Worm (Caenorhabditis elegans): Measurements from ENCODE around the gene C34F6.5.
A peak's percentile ranks its signal among the peaks of the same experiment; 100 is the strongest.

Gene C34F6.5

DNA sequence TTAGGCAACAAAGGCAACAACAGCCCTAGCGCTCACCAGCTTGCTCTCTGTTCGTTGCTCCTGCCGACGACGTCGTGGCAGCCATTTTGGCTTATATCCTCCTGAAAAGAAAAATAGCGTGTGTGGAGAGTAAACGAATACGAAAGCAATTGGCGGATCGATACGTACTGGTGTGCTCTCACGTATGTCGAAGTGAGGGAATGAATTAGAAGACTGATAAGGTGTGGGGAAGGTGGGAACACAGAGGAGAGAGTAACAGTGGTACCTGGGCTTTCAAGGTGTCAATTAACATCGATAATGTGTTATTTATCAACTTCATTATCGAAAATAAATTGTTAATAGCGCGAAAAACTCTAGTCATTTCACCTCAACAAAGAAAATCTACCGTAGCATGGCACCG is at the start of gene C34F6.5:
Gene C34F6.5, minus strand, starts transcription at position 101 of the 400 bp plus-strand sequence.
- TF ChIP-seq ets-7 (tag; optimal IDR thresholded peaks at IDR 0.05) = no peak
- no peak for TF ChIP-seq F13C5.2 (tag; optimal IDR thresholded peaks at IDR 0.05)
- TF ChIP-seq scrt-1 (GFP tag; IDR thresholded peaks at IDR 0.05) = no peak
- TF ChIP-seq aly-1 (tag; optimal IDR thresholded peaks at IDR 0.05) = no peak
- no peak for TF ChIP-seq tbx-37 (GFP tag; conservative IDR thresholded peaks at IDR 0.05)
- TF ChIP-seq ceh-36 (tag; optimal IDR thresholded peaks at IDR 0.05) = no peak
- TF ChIP-seq B0310.2 (tag; optimal IDR thresholded peaks at IDR 0.05) = no peak
- no peak for TF ChIP-seq flt-1 (GFP tag; IDR thresholded peaks at IDR 0.05)
- no peak for TF ChIP-seq tra-4 (tag; optimal IDR thresholded peaks at IDR 0.05)
- no peak for TF ChIP-seq hnd-1 (tag; optimal IDR thresholded peaks at IDR 0.05)
- TF ChIP-seq hmbx-1 (tag; optimal IDR thresholded peaks at IDR 0.05) = no peak
- TF ChIP-seq sea-1 (GFP tag; conservative IDR thresholded peaks at IDR 0.05) = no peak
- no peak for TF ChIP-seq ama-1 (optimal IDR thresholded peaks at IDR 0.05)
- TF ChIP-seq hmg-4 (GFP tag; optimal IDR thresholded peaks at IDR 0.05) = no peak
- no peak for TF ChIP-seq tbx-11 (GFP tag; IDR thresholded peaks at IDR 0.05)
- TF ChIP-seq ceh-13 (GFP tag; optimal IDR thresholded peaks at IDR 0.05) = no peak
- no peak for TF ChIP-seq pes-1 (GFP tag; IDR thresholded peaks at IDR 0.05)

DNA sequence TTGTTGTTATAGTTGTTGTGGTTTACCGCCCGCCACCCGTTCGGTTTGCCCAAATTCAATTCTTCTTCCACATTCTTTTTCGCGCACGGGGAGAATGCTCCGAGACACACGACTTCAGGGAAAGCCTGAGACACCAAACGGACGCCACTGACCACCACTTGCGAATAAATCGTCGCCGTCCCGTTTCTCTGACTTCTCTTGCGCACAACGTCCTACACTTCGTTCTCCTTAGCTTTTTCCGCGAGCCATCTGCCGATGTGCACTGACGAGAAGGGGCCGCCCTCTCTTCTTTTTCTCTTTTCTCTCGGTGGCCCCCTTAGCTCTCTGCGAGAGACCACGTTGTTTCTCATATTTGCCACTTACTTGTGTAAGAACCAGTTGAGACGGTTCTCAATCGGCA is 48.4 kb upstream of the C34F6.5 start, which contains the start of gene C03A3.1:
Gene C03A3.1, plus strand, starts transcription at position 291 of the 400 bp plus-strand sequence.
- TF ChIP-seq F13C5.2 (tag; optimal IDR thresholded peaks at IDR 0.05) (peak; percentile 51), hmg-4 (GFP tag; optimal IDR thresholded peaks at IDR 0.05) (peak; percentile 62), ceh-36 (tag; optimal IDR thresholded peaks at IDR 0.05) (peak; percentile 41), scrt-1 (GFP tag; IDR thresholded peaks at IDR 0.05) (peak; percentile 43; the same call in 1 of the 2 replicates), tbx-11 (GFP tag; IDR thresholded peaks at IDR 0.05) (no peak), pes-1 (GFP tag; IDR thresholded peaks at IDR 0.05) (no peak)

DNA sequence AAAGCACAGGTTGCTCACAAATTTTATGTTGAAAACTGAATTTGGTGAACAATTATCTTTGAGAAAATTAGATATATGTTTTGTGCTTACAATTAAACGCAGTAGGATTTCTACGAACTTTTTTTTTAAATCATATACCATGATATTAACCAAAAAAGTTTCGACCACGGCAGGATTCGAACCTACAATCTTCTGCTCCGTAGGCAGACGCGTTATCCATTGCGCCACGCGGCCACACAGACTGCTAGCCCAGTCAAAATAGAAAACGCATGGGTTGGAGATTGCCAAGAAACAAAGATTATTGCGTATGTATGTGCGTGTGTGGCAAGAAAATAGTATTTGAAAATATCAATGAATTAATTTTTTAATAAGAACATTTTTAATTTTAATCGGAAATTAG is 43.7 kb upstream of the C34F6.5 start:
- TF ChIP-seq hmbx-1 (tag; optimal IDR thresholded peaks at IDR 0.05) = peak; percentile 35
- TF ChIP-seq tbx-37 (GFP tag; conservative IDR thresholded peaks at IDR 0.05) = peak; percentile 68; the same call in 1 of the 2 replicates
- peak; percentile 86 for TF ChIP-seq tbx-11 (GFP tag; IDR thresholded peaks at IDR 0.05)
- TF ChIP-seq hmg-4 (GFP tag; optimal IDR thresholded peaks at IDR 0.05) = peak; percentile 88
- TF ChIP-seq ceh-36 (tag; optimal IDR thresholded peaks at IDR 0.05) = peak; percentile 78
- TF ChIP-seq scrt-1 (GFP tag; IDR thresholded peaks at IDR 0.05) = peak; percentile 81
- TF ChIP-seq tra-4 (tag; optimal IDR thresholded peaks at IDR 0.05) = peak; percentile 38
- peak; percentile 36 for TF ChIP-seq ets-7 (tag; optimal IDR thresholded peaks at IDR 0.05)
- TF ChIP-seq ceh-13 (GFP tag; optimal IDR thresholded peaks at IDR 0.05) = peak; percentile 66
- peak; percentile 63 for TF ChIP-seq hnd-1 (tag; optimal IDR thresholded peaks at IDR 0.05)
- TF ChIP-seq ama-1 (optimal IDR thresholded peaks at IDR 0.05) = no peak
- TF ChIP-seq sea-1 (GFP tag; conservative IDR thresholded peaks at IDR 0.05) = peak; percentile 68; the same call in 1 of the 2 replicates
- TF ChIP-seq F13C5.2 (tag; optimal IDR thresholded peaks at IDR 0.05) = peak; percentile 73
- TF ChIP-seq pes-1 (GFP tag; IDR thresholded peaks at IDR 0.05) = peak; percentile 85; the same call in 1 of the 2 replicates
- peak; percentile 78 for TF ChIP-seq flt-1 (GFP tag; IDR thresholded peaks at IDR 0.05)
- TF ChIP-seq aly-1 (tag; optimal IDR thresholded peaks at IDR 0.05) = no peak
- TF ChIP-seq B0310.2 (tag; optimal IDR thresholded peaks at IDR 0.05) = no peak

DNA sequence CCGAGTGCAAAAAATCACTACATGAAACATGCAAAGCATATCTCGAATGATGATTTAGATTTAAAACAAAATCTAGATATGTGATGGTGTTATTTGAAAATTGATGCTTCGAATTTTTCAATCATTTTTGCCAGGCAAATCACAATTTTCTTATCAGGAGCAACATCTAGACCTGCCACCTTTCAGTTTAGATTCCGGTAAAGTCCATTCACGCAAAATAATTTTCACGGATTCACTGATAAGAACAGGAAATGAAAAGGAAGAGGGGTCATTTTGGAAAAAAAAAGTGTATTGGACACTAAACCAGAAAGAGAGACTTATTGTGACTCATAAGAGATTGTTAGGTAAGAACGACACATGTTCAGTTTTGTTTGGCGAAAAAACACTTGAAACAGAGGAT is 43.2 kb upstream of the C34F6.5 start:
- no peak for TF ChIP-seq pes-1 (GFP tag; IDR thresholded peaks at IDR 0.05)
- TF ChIP-seq ceh-13 (GFP tag; optimal IDR thresholded peaks at IDR 0.05) = no peak
- TF ChIP-seq sea-1 (GFP tag; conservative IDR thresholded peaks at IDR 0.05) = no peak
- no peak for TF ChIP-seq flt-1 (GFP tag; IDR thresholded peaks at IDR 0.05)
- TF ChIP-seq F13C5.2 (tag; optimal IDR thresholded peaks at IDR 0.05) = no peak
- no peak for TF ChIP-seq tra-4 (tag; optimal IDR thresholded peaks at IDR 0.05)
- no peak for TF ChIP-seq ama-1 (optimal IDR thresholded peaks at IDR 0.05)
- no peak for TF ChIP-seq hmbx-1 (tag; optimal IDR thresholded peaks at IDR 0.05)
- TF ChIP-seq hmg-4 (GFP tag; optimal IDR thresholded peaks at IDR 0.05) = no peak
- no peak for TF ChIP-seq ceh-36 (tag; optimal IDR thresholded peaks at IDR 0.05)
- no peak for TF ChIP-seq aly-1 (tag; optimal IDR thresholded peaks at IDR 0.05)
- TF ChIP-seq B0310.2 (tag; optimal IDR thresholded peaks at IDR 0.05) = no peak
- TF ChIP-seq tbx-37 (GFP tag; conservative IDR thresholded peaks at IDR 0.05) = no peak
- no peak for TF ChIP-seq hnd-1 (tag; optimal IDR thresholded peaks at IDR 0.05)
- no peak for TF ChIP-seq scrt-1 (GFP tag; IDR thresholded peaks at IDR 0.05)
- no peak for TF ChIP-seq tbx-11 (GFP tag; IDR thresholded peaks at IDR 0.05)
- TF ChIP-seq ets-7 (tag; optimal IDR thresholded peaks at IDR 0.05) = no peak

DNA sequence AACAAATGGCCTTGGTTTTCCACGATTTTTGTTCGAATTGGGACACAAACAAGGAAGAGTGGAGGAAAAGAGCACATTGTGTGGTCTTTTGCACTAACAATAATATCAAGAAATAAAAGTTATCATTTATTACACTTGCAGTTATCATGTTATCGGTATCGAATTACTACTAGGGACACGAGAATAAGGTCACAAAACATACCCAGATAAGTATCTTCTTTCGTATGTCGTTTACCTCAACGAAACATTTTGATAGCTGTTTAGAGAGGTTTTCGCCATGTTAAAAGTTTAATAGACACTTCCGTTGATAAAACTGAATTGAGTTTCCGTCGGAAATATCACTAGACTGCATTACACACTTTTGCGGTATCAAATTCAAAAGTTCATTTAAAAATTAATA is 42.3 kb upstream of the C34F6.5 start:
- no peak for TF ChIP-seq ama-1 (optimal IDR thresholded peaks at IDR 0.05)
- no peak for TF ChIP-seq pes-1 (GFP tag; IDR thresholded peaks at IDR 0.05)
- no peak for TF ChIP-seq tbx-11 (GFP tag; IDR thresholded peaks at IDR 0.05)
- TF ChIP-seq F13C5.2 (tag; optimal IDR thresholded peaks at IDR 0.05) = no peak
- no peak for TF ChIP-seq B0310.2 (tag; optimal IDR thresholded peaks at IDR 0.05)
- TF ChIP-seq sea-1 (GFP tag; conservative IDR thresholded peaks at IDR 0.05) = no peak
- no peak for TF ChIP-seq tra-4 (tag; optimal IDR thresholded peaks at IDR 0.05)

DNA sequence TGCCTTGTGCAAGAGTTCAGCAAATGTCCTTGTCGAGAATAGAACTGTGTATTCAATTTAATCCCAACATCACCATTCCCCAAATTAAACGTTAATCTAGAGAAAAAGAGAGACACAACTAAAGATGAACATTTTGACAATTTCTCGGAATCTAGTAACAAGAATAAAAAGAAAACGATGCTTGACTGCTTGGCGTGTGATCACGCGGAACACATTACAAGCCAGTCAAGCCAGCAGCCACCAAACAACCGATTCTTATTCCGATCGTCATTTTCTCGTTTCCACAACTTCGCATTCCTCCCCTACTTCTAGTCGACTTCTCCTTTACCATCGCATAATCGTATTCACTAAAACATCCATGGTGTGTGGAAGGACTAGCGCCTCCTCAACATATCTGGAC is 40.7 kb upstream of the C34F6.5 start:
- no peak for TF ChIP-seq ets-7 (tag; optimal IDR thresholded peaks at IDR 0.05)
- no peak for TF ChIP-seq ceh-36 (tag; optimal IDR thresholded peaks at IDR 0.05)
- TF ChIP-seq tra-4 (tag; optimal IDR thresholded peaks at IDR 0.05) = no peak
- TF ChIP-seq ama-1 (optimal IDR thresholded peaks at IDR 0.05) = no peak
- no peak for TF ChIP-seq F13C5.2 (tag; optimal IDR thresholded peaks at IDR 0.05)
- TF ChIP-seq tbx-37 (GFP tag; conservative IDR thresholded peaks at IDR 0.05) = no peak

DNA sequence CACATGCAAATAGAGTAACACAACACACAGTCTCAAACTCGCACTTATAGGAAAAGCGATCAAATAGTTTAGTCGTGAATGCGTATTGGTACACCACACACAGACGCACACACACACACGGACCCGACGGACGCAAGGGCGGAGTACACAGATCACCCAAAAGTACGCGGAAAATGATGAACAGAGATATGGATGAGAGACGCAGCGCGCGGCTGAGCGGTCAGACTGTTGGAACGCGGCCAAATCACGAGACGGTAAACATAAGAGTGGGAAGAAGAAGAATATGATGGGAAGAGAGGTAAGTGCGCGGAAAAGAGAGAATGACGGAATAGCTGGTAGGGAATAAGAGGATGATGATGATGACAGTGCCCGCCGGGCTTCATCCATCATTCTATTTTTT is 39.4 kb upstream of the C34F6.5 start:
- TF ChIP-seq ceh-13 (GFP tag; optimal IDR thresholded peaks at IDR 0.05) (no peak), hmbx-1 (tag; optimal IDR thresholded peaks at IDR 0.05) (no peak), tbx-37 (GFP tag; conservative IDR thresholded peaks at IDR 0.05) (no peak), hmg-4 (GFP tag; optimal IDR thresholded peaks at IDR 0.05) (peak; percentile 46), pes-1 (GFP tag; IDR thresholded peaks at IDR 0.05) (no peak)

DNA sequence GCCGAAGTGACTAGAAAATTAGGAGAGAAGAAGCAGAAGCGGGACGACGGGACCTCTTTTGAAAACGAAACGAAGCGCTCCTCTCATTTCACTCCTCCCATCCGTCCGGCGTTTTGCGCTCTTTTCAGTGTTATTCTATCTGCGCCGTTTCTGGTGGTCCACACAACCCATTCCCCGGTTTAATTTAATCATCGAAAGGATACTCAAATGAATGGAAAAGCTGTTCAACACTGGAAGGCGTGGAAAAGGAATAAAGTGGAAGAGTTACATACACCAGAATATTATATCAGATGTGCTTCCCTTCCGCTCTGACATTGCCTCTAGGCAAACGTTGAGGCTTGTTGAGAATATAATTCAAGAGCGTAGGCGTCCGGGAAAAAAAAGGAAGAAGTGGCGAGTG is 36.4 kb upstream of the C34F6.5 start:
- TF ChIP-seq hmg-4 (GFP tag; optimal IDR thresholded peaks at IDR 0.05) = no peak
- no peak for TF ChIP-seq sea-1 (GFP tag; conservative IDR thresholded peaks at IDR 0.05)
- TF ChIP-seq ceh-36 (tag; optimal IDR thresholded peaks at IDR 0.05) = no peak
- TF ChIP-seq tbx-11 (GFP tag; IDR thresholded peaks at IDR 0.05) = no peak
- TF ChIP-seq tra-4 (tag; optimal IDR thresholded peaks at IDR 0.05) = no peak
- no peak for TF ChIP-seq ets-7 (tag; optimal IDR thresholded peaks at IDR 0.05)
- no peak for TF ChIP-seq tbx-37 (GFP tag; conservative IDR thresholded peaks at IDR 0.05)
- no peak for TF ChIP-seq ceh-13 (GFP tag; optimal IDR thresholded peaks at IDR 0.05)
- TF ChIP-seq scrt-1 (GFP tag; IDR thresholded peaks at IDR 0.05) = no peak
